Worm (Caenorhabditis elegans): ENCODE measurements around the gene ZK1067.3.

Gene ZK1067.3

ce11 chrII:9211684-9212083, 11.4 kb upstream of the ZK1067.3 start (continued):
- TF ChIP-seq egl-43 (GFP tag; IDR thresholded peaks at IDR 0.05) (peak; percentile 83), pha-4 (GFP tag; IDR thresholded peaks at IDR 0.05) (no peak; the same call in 1 of the 2 replicates), pha-4 (tag; optimal IDR thresholded peaks at IDR 0.05) (no peak), lin-29 (GFP tag; IDR thresholded peaks at IDR 0.05) (no peak), mxl-3 (GFP tag; optimal IDR thresholded peaks at IDR 0.05) (no peak)

DNA sequence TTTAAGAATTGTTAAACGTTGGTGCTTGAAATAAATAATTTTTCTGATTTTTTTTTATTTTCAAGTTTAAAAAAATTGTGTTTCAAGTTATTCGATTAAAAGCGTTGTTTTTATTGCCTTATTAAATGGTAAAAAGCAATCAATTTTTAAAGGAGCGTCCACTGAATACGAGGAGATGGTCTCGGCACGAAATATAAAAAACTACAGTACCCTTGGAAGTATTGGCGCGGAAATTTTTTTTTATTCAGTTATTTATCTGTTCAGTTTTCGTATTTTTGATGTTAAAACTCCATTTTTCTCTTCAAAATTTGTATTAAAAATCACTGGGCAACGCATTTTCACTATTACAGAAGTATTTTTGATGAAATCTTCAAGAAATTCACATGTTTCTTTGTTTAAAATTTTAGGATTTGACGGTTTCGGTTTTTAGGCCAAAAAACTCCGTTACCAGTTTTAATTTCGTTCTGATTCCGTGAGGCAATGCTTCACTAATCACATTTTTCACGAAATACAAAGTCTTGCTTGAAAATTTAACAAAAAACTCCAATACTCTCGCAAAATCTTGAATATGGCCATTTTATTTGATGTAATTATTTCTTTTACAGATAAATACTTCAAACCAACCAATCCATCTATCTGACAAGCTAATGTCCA, 9.9 kb upstream of the ZK1067.3 start, which contains the start of gene znfx-1:
znfx-1 (plus strand) TSS at position 604 of the 654 bp plus-strand sequence.
- TF ChIP-seq T20F7.1 (GFP tag; optimal IDR thresholded peaks at IDR 0.05) (no peak), spr-1 (tag; optimal IDR thresholded peaks at IDR 0.05) (no peak), lin-39 (tag; optimal IDR thresholded peaks at IDR 0.05) (no peak), F49E8.2 (tag; optimal IDR thresholded peaks at IDR 0.05; ENCODE audit: borderline replicate concordance) (peak; percentile 32), nhr-6 (tag; optimal IDR thresholded peaks at IDR 0.05) (no peak), mdl-1 (tag; optimal IDR thresholded peaks at IDR 0.05) (no peak), D1046.2 (GFP tag; IDR thresholded peaks at IDR 0.05) (no peak), unc-130 (GFP tag; optimal IDR thresholded peaks at IDR 0.05) (peak; percentile 35), ceh-62 (tag; optimal IDR thresholded peaks at IDR 0.05) (no peak), ztf-7 (tag; optimal IDR thresholded peaks at IDR 0.05) (no peak), ama-1 (optimal IDR thresholded peaks at IDR 0.05) (no peak), daf-12 (tag; optimal IDR thresholded peaks at IDR 0.05) (no peak), ceh-44 (GFP tag; IDR thresholded peaks at IDR 0.05) (no peak), Y48G9A.11 (GFP tag; IDR thresholded peaks at IDR 0.05) (peak; percentile 69), unc-62 (GFP tag; optimal IDR thresholded peaks at IDR 0.05 in 1 of 2) (no peak), unc-62 (tag; optimal IDR thresholded peaks at IDR 0.05) (no peak), lin-38 (GFP tag; IDR thresholded peaks at IDR 0.05) (peak; percentile 38; the same call in 1 of the 2 replicates), nhr-102 (tag; optimal IDR thresholded peaks at IDR 0.05) (no peak), hmg-1.1 (GFP tag; IDR thresholded peaks at IDR 0.05) (no peak)

DNA sequence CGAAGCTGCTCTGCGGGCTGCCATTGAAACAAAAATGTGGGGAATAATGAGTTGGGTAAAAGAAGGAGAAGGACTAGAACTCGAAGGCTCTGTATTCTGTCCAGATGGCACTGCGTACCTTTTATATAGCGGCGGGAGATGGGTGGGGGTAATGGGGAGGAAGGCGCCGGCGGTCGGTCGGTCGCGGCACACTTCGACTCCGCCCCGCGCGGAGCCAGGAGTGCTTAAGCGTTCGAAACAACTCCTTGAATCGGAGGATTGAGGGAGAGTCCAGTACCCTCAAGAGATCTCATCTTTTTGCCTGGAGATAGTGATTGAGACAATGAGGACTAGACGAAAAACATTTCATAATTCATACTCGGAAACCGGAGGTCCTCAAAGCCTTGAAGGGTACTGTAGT, 4.1 kb downstream of the ZK1067.3 start, which contains the start of gene abu-14:
abu-14 (minus strand) TSS at position 81 of the 400 bp plus-strand sequence.
- TF ChIP-seq egl-43 (GFP tag; IDR thresholded peaks at IDR 0.05) (0 out of 2 replicates have a peak, but pooled peaks have one; percentile 6), set-16 (GFP tag; IDR thresholded peaks at IDR 0.05) (peak; percentile 86), unc-130 (GFP tag; optimal IDR thresholded peaks at IDR 0.05) (no peak), jun-1 (tag; optimal IDR thresholded peaks at IDR 0.05) (no peak), lin-29 (GFP tag; IDR thresholded peaks at IDR 0.05) (no peak), Y75B8A.6 (GFP tag; IDR thresholded peaks at IDR 0.05) (no peak), nhr-111 (GFP tag; optimal IDR thresholded peaks at IDR 0.05) (no peak)

- TF ChIP-seq lir-3 (tag; optimal IDR thresholded peaks at IDR 0.05) = no peak
- TF ChIP-seq nhr-48 (tag; optimal IDR thresholded peaks at IDR 0.05) = peak; percentile 18
- TF ChIP-seq spr-3 (GFP tag; optimal IDR thresholded peaks at IDR 0.05) = no peak
- TF ChIP-seq zip-11 (GFP tag; IDR thresholded peaks at IDR 0.05) = no peak
- TF ChIP-seq daf-16 (GFP tag; optimal IDR thresholded peaks at IDR 0.05) = no peak
- peak; percentile 84 for TF ChIP-seq daf-16 (tag; optimal IDR thresholded peaks at IDR 0.05)
- TF ChIP-seq dmd-6 (GFP tag; IDR thresholded peaks at IDR 0.05) = peak; percentile 84
- TF ChIP-seq nhr-28 (tag; optimal IDR thresholded peaks at IDR 0.05) = peak; percentile 82
- TF ChIP-seq unc-62 (GFP tag; optimal IDR thresholded peaks at IDR 0.05 in 1 of 2) = peak in 1 of 2 experiments; percentile 35
- TF ChIP-seq unc-62 (tag; optimal IDR thresholded peaks at IDR 0.05) = no peak
- peak; percentile 66 for TF ChIP-seq nhr-77 (tag; optimal IDR thresholded peaks at IDR 0.05)
- peak; percentile 34; the same call in 1 of the 2 replicates for TF ChIP-seq php-3 (GFP tag; IDR thresholded peaks at IDR 0.05)
- TF ChIP-seq cey-2 (tag; optimal IDR thresholded peaks at IDR 0.05; ENCODE audit: borderline replicate concordance, insufficient read depth) = no peak
- TF ChIP-seq mxl-3 (GFP tag; optimal IDR thresholded peaks at IDR 0.05) = peak; percentile 86
- TF ChIP-seq mdl-1 (tag; optimal IDR thresholded peaks at IDR 0.05) = peak in 1 of 2 experiments; percentile 46
- peak; percentile 74 for TF ChIP-seq dve-1 (tag; optimal IDR thresholded peaks at IDR 0.05; ENCODE audit: insufficient read depth)
- TF ChIP-seq F44E2.7 (GFP tag; IDR thresholded peaks at IDR 0.05) = no peak
- TF ChIP-seq Y105C5A.15 (GFP tag; IDR thresholded peaks at IDR 0.05) = no peak
- peak; percentile 92 for TF ChIP-seq pqm-1 (tag; optimal IDR thresholded peaks at IDR 0.05)
- peak; percentile 85 for TF ChIP-seq hlh-11 (tag; optimal IDR thresholded peaks at IDR 0.05)
Measured at ce11 chrII:9231240-9231639, 8.2 kb downstream of the ZK1067.3 start, which contains the start of gene gst-13. TSS of gene gst-13 (plus strand) at chrII:9231457.

Data from whole organism, L4 larva.